Worm (Caenorhabditis elegans) whole organism, dauer: ENCODE data around the gene nhr-242.

Experiments used
- unc-62 ChIP-seq: sonication (generic microtip); optimal IDR thresholded peaks from 2 replicates; lab custom pipeline; 2017; ENCODE audit warnings: missing biosample characterization, missing genetic modification reagents, missing genetic modification characterization

Gene nhr-242

ce11 chrIV:2581483-2581882 is at the start of gene nhr-242:
Gene nhr-242, minus strand, starts transcription at chrIV:2581583.
- no peak for TF ChIP-seq unc-62

DNA sequence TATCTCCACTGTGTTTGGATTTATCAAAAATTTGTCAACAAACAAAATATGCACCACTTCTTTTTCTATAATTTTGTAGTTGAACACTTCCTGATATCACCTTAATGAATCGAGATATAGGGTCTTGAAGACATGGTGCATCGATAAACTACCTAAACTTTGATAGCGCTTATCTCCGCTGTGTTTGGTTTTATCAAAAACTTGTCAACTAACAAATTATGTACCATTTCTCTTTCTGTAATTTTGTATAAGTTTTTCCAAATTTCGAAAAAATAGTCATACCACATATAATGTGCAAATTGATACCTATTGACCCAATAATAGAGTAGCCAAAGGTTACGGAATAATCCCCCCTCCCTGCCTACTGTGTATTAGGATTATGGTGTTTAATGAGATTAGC is 48.8 kb upstream of the nhr-242 start:
- no peak for TF ChIP-seq unc-62

DNA sequence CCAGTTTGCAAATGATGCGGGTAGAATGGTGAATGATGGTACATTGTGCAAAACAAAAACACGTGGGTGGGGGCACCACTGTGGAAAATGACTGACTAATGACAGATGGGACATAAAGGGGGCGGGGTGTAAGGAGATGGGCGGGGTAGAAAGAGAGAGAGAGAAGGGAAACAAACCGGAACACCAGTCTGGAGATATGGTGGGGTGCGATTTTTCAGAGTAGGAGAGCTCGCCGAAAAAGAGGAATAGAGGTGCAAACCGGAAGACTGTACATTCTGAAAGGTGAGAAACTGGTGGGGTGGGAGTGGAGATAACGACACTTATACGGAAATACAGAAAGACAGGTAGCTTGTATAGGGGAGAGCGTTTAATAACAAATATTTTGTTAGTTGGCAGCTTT is 46.8 kb upstream of the nhr-242 start, which contains the start of gene ngn-1:
Gene ngn-1 (minus strand): TSS at position 101 of the 400 bp plus-strand sequence.
- no peak for TF ChIP-seq unc-62

ce11 chrIV:2618611-2619010 is 37.2 kb upstream of the nhr-242 start, which contains the start of gene smf-3:
Gene smf-3, plus strand, starts transcription at chrIV:2618869.
- no peak for TF ChIP-seq unc-62

ce11 chrIV:2616853-2617252 is 35.5 kb upstream of the nhr-242 start:
- no peak for TF ChIP-seq unc-62

DNA sequence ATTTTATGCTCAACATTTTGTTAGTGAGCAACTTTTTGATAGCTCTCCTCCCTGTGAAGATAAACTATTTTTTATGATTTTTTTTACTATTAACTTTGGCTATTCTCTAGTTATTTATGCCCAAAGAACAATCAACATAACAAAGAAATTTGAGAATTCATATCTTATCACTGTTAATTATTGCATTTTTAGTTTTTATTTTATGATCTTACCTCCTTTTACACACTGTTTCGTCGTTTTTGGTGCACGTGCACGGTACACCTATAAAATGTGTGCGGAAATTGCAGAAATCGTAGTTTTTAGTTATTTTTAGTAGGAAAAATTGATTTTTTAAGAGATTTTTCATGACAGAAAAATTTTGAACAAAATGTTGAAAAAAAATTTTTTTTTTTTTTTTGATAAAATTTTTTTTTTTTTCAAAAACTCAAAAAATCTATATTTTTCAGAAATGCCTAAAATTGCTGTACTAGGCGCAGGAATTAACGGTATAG is 32.4 kb upstream of the nhr-242 start, which contains the start of gene daao-1:
Gene daao-1 (plus strand): TSS at position 441 of the 491 bp plus-strand sequence.
- no peak for TF ChIP-seq unc-62

- TF ChIP-seq unc-62: no peak
Measured at ce11 chrIV:2613011-2613503, 31.7 kb upstream of the nhr-242 start, which contains the start of gene Y69A2AR.28. Gene Y69A2AR.28, minus strand, starts transcription at chrIV:2613061.

- TF ChIP-seq unc-62: no peak
Measured at ce11 chrIV:2610974-2611373, 29.6 kb upstream of the nhr-242 start.

DNA sequence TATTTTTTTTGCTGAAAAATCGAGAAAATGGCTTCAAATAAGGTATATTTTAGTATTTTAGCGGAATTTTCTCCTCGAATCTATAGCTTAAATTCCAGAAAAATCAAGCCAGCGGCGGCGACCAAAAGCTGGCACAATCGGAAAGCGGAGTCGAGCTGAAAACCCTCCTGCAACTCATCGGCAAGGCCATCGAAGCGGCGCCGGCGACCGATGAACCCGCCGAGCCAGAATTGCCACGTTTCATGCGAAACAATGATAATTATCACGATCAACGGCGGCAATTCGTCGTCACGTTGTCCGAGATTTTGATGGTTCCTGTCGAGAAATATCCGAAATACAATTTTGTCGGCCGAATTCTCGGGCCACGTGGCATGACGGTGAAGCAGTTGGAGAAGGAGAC is 29.0 kb upstream of the nhr-242 start, which contains the start of gene Y69A2AR.32:
Gene Y69A2AR.32 (plus strand): TSS at position 28 of the 400 bp plus-strand sequence.
- TF ChIP-seq unc-62: no peak

DNA sequence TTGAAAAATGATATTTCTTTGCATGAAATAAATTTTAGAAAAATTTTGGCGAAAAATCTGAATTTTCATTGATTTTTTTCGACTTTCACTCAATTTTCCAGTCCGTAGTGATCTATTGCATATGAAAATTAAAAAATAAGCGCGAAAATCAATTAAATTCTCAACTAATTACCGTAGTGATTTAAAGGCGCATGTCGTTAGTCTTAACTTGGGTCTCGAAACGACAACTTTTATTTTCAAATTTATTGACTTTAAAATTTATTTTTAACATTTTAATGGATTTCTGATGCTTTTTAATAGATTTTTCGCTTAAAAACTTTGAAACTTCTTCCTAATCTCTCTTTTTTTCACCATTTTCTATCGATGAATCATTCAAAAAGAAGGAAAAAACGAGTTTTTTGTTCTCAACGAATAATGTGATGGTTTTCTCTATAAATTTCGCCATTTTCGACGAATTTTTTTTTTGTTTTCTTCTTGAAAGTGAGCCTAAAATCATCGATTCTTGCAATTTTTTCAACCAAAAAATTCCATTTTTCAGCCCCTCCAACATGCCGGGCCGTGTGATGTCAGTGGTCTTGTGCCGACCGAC is 26.2 kb upstream of the nhr-242 start, which contains the start of gene vamp-7:
Gene vamp-7 (plus strand): TSS at position 539 of the 589 bp plus-strand sequence.
- no peak for TF ChIP-seq unc-62

DNA sequence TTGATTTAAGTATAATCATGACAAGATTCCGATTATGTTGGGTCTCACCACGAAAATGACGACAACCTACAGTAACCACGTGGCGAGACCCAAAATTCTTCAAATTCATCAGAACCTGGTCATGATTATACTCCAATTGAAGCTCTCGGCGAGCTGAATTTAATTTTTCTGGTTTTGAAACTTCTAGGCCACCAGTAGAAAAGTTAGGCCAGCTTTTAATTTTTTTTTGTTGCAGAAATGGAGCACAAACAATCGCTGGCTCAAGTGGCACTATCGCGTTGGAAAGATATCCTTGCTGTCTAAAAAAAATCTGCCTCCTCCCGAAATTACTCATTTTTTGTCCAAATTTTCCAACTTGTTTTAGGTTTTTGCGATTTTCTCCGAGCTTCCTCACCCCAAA is 25.2 kb upstream of the nhr-242 start:
- TF ChIP-seq unc-62: no peak

- no peak for TF ChIP-seq unc-62
Measured at ce11 chrIV:2603556-2604021, 22.2 kb upstream of the nhr-242 start.

- TF ChIP-seq unc-62: no peak
Measured at ce11 chrIV:2602862-2603189, 21.4 kb upstream of the nhr-242 start.

- no peak for TF ChIP-seq unc-62
Measured at ce11 chrIV:2601988-2602861, 20.8 kb upstream of the nhr-242 start.

DNA sequence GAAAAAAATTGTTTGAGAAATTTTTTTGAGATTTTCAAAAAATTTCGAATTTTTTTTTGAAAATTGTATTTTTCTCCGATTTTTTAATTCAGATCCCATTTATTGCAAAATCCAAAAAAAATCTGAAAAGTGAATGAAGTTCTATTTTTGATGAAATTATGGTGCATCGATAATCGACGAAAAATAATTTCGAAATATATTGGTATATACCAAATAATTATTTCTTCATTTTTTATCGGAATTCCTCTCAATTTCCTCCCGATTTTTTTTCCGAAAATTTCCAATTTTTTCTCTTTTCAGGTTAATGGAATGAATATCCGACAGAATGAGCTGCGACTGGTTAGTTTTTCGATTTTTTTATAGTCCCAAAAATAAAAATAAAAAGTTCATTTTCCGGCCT is 19.5 kb upstream of the nhr-242 start, which contains the start of gene epg-9:
Gene epg-9 (plus strand): TSS at position 301 of the 400 bp plus-strand sequence.
- no peak for TF ChIP-seq unc-62

DNA sequence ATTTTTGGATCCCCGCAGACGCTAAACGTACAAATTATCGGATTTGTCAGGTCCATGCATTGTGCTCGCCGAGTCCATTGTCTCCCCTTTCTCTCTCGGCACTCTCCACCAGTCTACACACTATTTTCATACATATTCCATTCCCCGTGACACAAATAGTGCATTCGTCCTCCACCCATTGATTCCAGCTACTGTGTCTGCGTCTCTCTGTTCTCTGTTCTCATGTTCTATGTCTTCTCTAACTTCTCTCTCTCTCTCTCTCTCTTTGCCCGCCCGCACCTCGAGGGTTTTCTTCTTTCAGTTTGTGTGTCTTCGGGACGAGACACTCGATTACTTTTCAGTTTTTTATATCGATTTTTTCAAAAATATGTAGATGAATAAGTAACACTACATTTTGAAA is 18.3 kb upstream of the nhr-242 start:
- no peak for TF ChIP-seq unc-62

- TF ChIP-seq unc-62: no peak
Measured at ce11 chrIV:2597417-2597816, 16.0 kb upstream of the nhr-242 start, which contains the start of gene Y69A2AR.47. Gene Y69A2AR.47, plus strand, starts transcription at chrIV:2597717.
